Worm (Caenorhabditis elegans): Measurements from ENCODE around the gene Y43F8C.23.

ce11 chrV:19669959-19670358 lies 41.6 kb downstream of the Y43F8C.23 start, which contains the start of gene Y43F8C.11:
- no peak for TF ChIP-seq sea-1 (GFP tag; conservative IDR thresholded peaks at IDR 0.05)
- no peak for TF ChIP-seq ceh-36 (tag; optimal IDR thresholded peaks at IDR 0.05)

Data from whole organism, early embryonic.